Fruit fly (Drosophila melanogaster) whole organism, pupa: ENCODE measurements around the gene CG5913.

ENCODE experiments used
- CG10348 ChIP-seq: fragments of 200-800 bp; sonication (Bioruptor generic); IDR thresholded peaks from 2 replicates; pipeline ENCODE4 v1.3.6; 2022; ENCODE audit warnings: missing biosample characterization, missing genetic modification characterization
- CG13204 ChIP-seq: fragments of 200-800 bp; sonication (Bioruptor generic); optimal IDR thresholded peaks from 2 replicates; lab custom pipeline; 2018; ENCODE audit warnings: missing biosample characterization, mild to moderate bottlenecking, missing genetic modification characterization, moderate library complexity
- CG32121 ChIP-seq: fragments of 200-800 bp; sonication (Bioruptor generic); IDR thresholded peaks from 2 replicates; pipeline ENCODE4 v1.3.6; 2022; ENCODE audit warnings: missing biosample characterization, missing genetic modification characterization
- CG34367 ChIP-seq: fragments of 200-800 bp; sonication (Bioruptor generic); optimal IDR thresholded peaks from 2 replicates; lab custom pipeline; 2018; ENCODE audit warnings: missing biosample characterization, mild to moderate bottlenecking, missing genetic modification characterization
- CG4496 ChIP-seq: fragments of 200-800 bp; sonication (Bioruptor generic); IDR thresholded peaks from 3 replicates; pipeline ENCODE4 v1.3.6; 2022; ENCODE audit warnings: missing biosample characterization, missing genetic modification characterization
- CG8159 ChIP-seq: fragments of 200-800 bp; sonication (Bioruptor generic); optimal IDR thresholded peaks from 3 replicates; lab custom pipeline; 2018; ENCODE audit warnings: missing biosample characterization, mild to moderate bottlenecking, missing genetic modification characterization, moderate library complexity
- CG9948 ChIP-seq: fragments of 200-800 bp; sonication (Bioruptor generic); optimal IDR thresholded peaks from 2 replicates; lab custom pipeline; 2018; ENCODE audit warnings: missing biosample characterization, mild to moderate bottlenecking, missing genetic modification characterization, moderate library complexity
- D1 ChIP-seq: fragments of 200-800 bp; sonication (Bioruptor generic); optimal IDR thresholded peaks from 2 replicates; lab custom pipeline; 2018; ENCODE audit warnings: missing biosample characterization, mild to moderate bottlenecking, missing genetic modification characterization, moderate library complexity
- EcR ChIP-seq: fragments of 200-800 bp; sonication (Bioruptor generic); optimal IDR thresholded peaks from 3 replicates; lab custom pipeline; 2019; ENCODE audit warnings: missing biosample characterization, missing genetic modification characterization, mild to moderate bottlenecking, moderate library complexity, missing genetic modification reagents
- Pif1A ChIP-seq: fragments of 200-800 bp; sonication (Bioruptor generic); optimal IDR thresholded peaks from 3 replicates; lab custom pipeline; 2016; ENCODE audit warnings: missing biosample characterization, missing genetic modification characterization
- Pif1B ChIP-seq: fragments of 200-800 bp; sonication (Bioruptor generic); optimal IDR thresholded peaks from 3 replicates; lab custom pipeline; 2016; ENCODE audit warnings: missing biosample characterization, missing genetic modification characterization
- fd96Ca ChIP-seq: fragments of 200-800 bp; sonication (Bioruptor generic); IDR thresholded peaks from 3 replicates; pipeline ENCODE4 v1.3.6; 2022; ENCODE audit warnings: missing biosample characterization, missing genetic modification characterization
- rn ChIP-seq: fragments of 200-800 bp; sonication (Bioruptor generic); IDR thresholded peaks from 2 replicates; pipeline ENCODE4 v1.3.6; 2022; ENCODE audit warnings: missing biosample characterization, missing genetic modification characterization

dm6 chr3R:25870389-25870788 is 22.9 kb upstream of the CG5913 start:
- TF ChIP-seq EcR (GFP tag; lab: Kevin White, UChicago) (no peak), CG34367 (tag; lab: Kevin White, UChicago) (no peak), CG10348 (GFP tag; lab: Robert Waterston, UW) (no peak), CG9948 (tag; lab: Kevin White, UChicago) (no peak), fd96Ca (GFP tag; lab: Robert Waterston, UW) (no peak), CG4496 (no peak), CG32121 (GFP tag; lab: Robert Waterston, UW) (no peak), CG8159 (no peak), Pif1B (GFP tag; lab: Kevin White, UChicago) (no peak), rn (GFP tag; lab: Robert Waterston, UW) (no peak), Pif1A (no peak), D1 (tag; lab: Kevin White, UChicago) (no peak), CG13204 (GFP tag; lab: Kevin White, UChicago) (no peak)
